Fruit fly (Drosophila melanogaster) whole organism, embryonic: ENCODE measurements around the gene CG14965.

Source experiments
- CG1024 ChIP-seq: fragments of 200-800 bp; sonication (Bioruptor generic); IDR thresholded peaks from 2 replicates; pipeline ENCODE4 v1.3.6; 2022; ENCODE audit warnings: missing biosample characterization, missing genetic modification characterization
- CG13775 ChIP-seq: fragments of 200-800 bp; sonication (Bioruptor generic); optimal IDR thresholded peaks from 3 replicates; lab custom pipeline; 2017; ENCODE audit warnings: missing biosample characterization, mild to moderate bottlenecking, missing genetic modification characterization
- CG15479 ChIP-seq: fragments of 200-800 bp; sonication (Bioruptor generic); optimal IDR thresholded peaks from 3 replicates; lab custom pipeline; 2019; ENCODE audit warnings: missing biosample characterization, mild to moderate bottlenecking, missing genetic modification characterization, moderate library complexity
- CG8944 ChIP-seq: fragments of 200-800 bp; sonication (Bioruptor generic); optimal IDR thresholded peaks from 3 replicates; lab custom pipeline; 2016; ENCODE audit warnings: missing biosample characterization, missing genetic modification characterization
- Ets65A ChIP-seq: fragments of 200-800 bp; sonication (Bioruptor generic); peaks from one replicate; lab custom pipeline; 2016; ENCODE audit warnings: missing biosample characterization, missing genetic modification characterization
- Hmr ChIP-seq: fragments of 200-800 bp; sonication (Bioruptor generic); optimal IDR thresholded peaks from 3 replicates; lab custom pipeline; 2017; ENCODE audit warnings: mild to moderate bottlenecking, missing biosample characterization, missing genetic modification reagents, missing genetic modification characterization
- MBD-R2 ChIP-seq: fragments of 200-800 bp; sonication (Bioruptor generic); IDR thresholded peaks from 2 replicates; pipeline ENCODE4 v1.3.6; 2022; ENCODE audit warnings: missing biosample characterization, missing genetic modification characterization
- Scr ChIP-seq: fragments of 200-800 bp; sonication (Bioruptor generic); IDR thresholded peaks from 2 replicates; pipeline ENCODE4 v1.3.6; 2022; ENCODE audit warnings: missing biosample characterization, missing genetic modification characterization; ENCODE audit not compliant: partially characterized antibody
- abd-A ChIP-seq: fragments of 200-800 bp; sonication (Bioruptor generic); optimal IDR thresholded peaks from 3 replicates; lab custom pipeline; 2019; ENCODE audit warnings: missing biosample characterization, mild to moderate bottlenecking, missing genetic modification characterization, moderate library complexity
- fd64A ChIP-seq: fragments of 200-800 bp; sonication (Bioruptor generic); optimal IDR thresholded peaks from 3 replicates; lab custom pipeline; 2018; ENCODE audit warnings: missing biosample characterization, mild to moderate bottlenecking, missing genetic modification characterization
- grn ChIP-seq: fragments of 200-800 bp; sonication (Bioruptor generic); optimal IDR thresholded peaks from 3 replicates; lab custom pipeline; 2017; ENCODE audit warnings: missing biosample characterization, missing genetic modification characterization
- inv ChIP-seq: fragments of 200-800 bp; sonication (Bioruptor generic); IDR thresholded peaks from 2 replicates; pipeline ENCODE4 v1.3.6; 2022; ENCODE audit warnings: missing biosample characterization, missing genetic modification characterization; ENCODE audit not compliant: partially characterized antibody
- mam ChIP-seq: fragments of 200-800 bp; sonication (Bioruptor generic); optimal IDR thresholded peaks from 3 replicates; lab custom pipeline; 2016; ENCODE audit warnings: missing biosample characterization, missing genetic modification characterization
- tgo ChIP-seq: fragments of 200-800 bp; sonication (Bioruptor generic); IDR thresholded peaks from 3 replicates; pipeline ENCODE4 v1.3.6; 2022; ENCODE audit warnings: missing biosample characterization, missing genetic modification characterization

dm6 chr3L:3177872-3178271 is 14.4 kb downstream of the CG14965 start:
- TF ChIP-seq CG8944 (GFP tag; lab: Kevin White, UChicago), result no peak
- TF ChIP-seq grn (GFP tag; lab: Kevin White, UChicago), result no peak
- no peak for TF ChIP-seq CG15479 (GFP tag; lab: Kevin White, UChicago)
- TF ChIP-seq tgo, result no peak
- no peak for TF ChIP-seq CG1024 (GFP tag; lab: Robert Waterston, UW)
- TF ChIP-seq CG13775 (GFP tag; lab: Kevin White, UChicago), result no peak
- TF ChIP-seq Hmr (GFP tag; lab: Kevin White, UChicago), result no peak
- no peak for TF ChIP-seq abd-A (tag; lab: Kevin White, UChicago)
- TF ChIP-seq Scr, result no peak
- TF ChIP-seq inv, result no peak
- TF ChIP-seq mam (GFP tag; lab: Kevin White, UChicago), result no peak
- no peak for TF ChIP-seq MBD-R2
- no peak for TF ChIP-seq Ets65A (GFP tag; lab: Kevin White, UChicago)
- no peak for TF ChIP-seq fd64A (GFP tag; lab: Kevin White, UChicago)
